Fruit fly (Drosophila melanogaster): ENCODE measurements around the gene CG2129.

dm6 chrX:8195449-8196156, 50.0 kb downstream of the CG2129 start:
- TF ChIP-seq bab1 (GFP tag; optimal IDR thresholded peaks at IDR 0.05) (no peak), Clk (GFP tag; optimal IDR thresholded peaks at IDR 0.05) (no peak), CG5204 (GFP tag; optimal IDR thresholded peaks at IDR 0.05) (no peak), kay (GFP tag; ENCODE audit: borderline replicate concordance) (no peak), pad (GFP tag; optimal IDR thresholded peaks at IDR 0.05) (no peak), cnc (optimal IDR thresholded peaks at IDR 0.05) (no peak), CG7101 (tag; optimal IDR thresholded peaks at IDR 0.05) (no peak), Hr96 (GFP tag; optimal IDR thresholded peaks at IDR 0.05) (no peak), CG11617 (GFP tag; optimal IDR thresholded peaks at IDR 0.05) (no peak)
